Worm (Caenorhabditis elegans): ENCODE results near the gene C08B6.8.

C08B6.8 gene

ce11 chrV:10174632-10175075 is 40.2 kb downstream of the C08B6.8 start (continued):
- peak; percentile 68 for TF ChIP-seq dsc-1 (tag; optimal IDR thresholded peaks at IDR 0.05)
- TF ChIP-seq unc-130 (tag; optimal IDR thresholded peaks at IDR 0.05) = no peak
- no peak for TF ChIP-seq skn-1 (tag; optimal IDR thresholded peaks at IDR 0.05)
- peak; percentile 56 to 78 for TF ChIP-seq lsy-2 (tag; optimal IDR thresholded peaks at IDR 0.05)
- TF ChIP-seq nhr-19 (GFP tag; conservative IDR thresholded peaks at IDR 0.05) = peak; percentile 46
- peak; percentile 94 for TF ChIP-seq unc-86 (tag; optimal IDR thresholded peaks at IDR 0.05)
- peak; percentile 90 for TF ChIP-seq nhr-71 (tag; optimal IDR thresholded peaks at IDR 0.05)
- TF ChIP-seq dpl-1 (GFP tag; optimal IDR thresholded peaks at IDR 0.05) = no peak
- TF ChIP-seq nhr-47 (tag; optimal IDR thresholded peaks at IDR 0.05) = peak; percentile 87
- TF ChIP-seq ceh-90 (tag; optimal IDR thresholded peaks at IDR 0.05) = no peak
- TF ChIP-seq jun-1 (tag; optimal IDR thresholded peaks at IDR 0.05) = peak; percentile 41
- TF ChIP-seq lir-3 (tag; optimal IDR thresholded peaks at IDR 0.05; ENCODE audit: poor library complexity) = no peak
- TF ChIP-seq snpc-4 (tag; optimal IDR thresholded peaks at IDR 0.05) = peak; percentile 45
- TF ChIP-seq ets-5 (GFP tag; IDR thresholded peaks at IDR 0.05) = no peak
- no peak for TF ChIP-seq rnt-1 (tag; optimal IDR thresholded peaks at IDR 0.05)
- peak; percentile 76 for TF ChIP-seq ztf-4 (tag; optimal IDR thresholded peaks at IDR 0.05)
- TF ChIP-seq tlp-1 (tag; optimal IDR thresholded peaks at IDR 0.05) = no peak
- TF ChIP-seq nhr-237 (tag; optimal IDR thresholded peaks at IDR 0.05) = peak; percentile 24
- no peak for TF ChIP-seq efl-3 (GFP tag; optimal IDR thresholded peaks at IDR 0.05)
- TF ChIP-seq F16B12.6 (tag; optimal IDR thresholded peaks at IDR 0.05) = no peak
- TF ChIP-seq swsn-7 (tag; optimal IDR thresholded peaks at IDR 0.05) = peak; percentile 85
- TF ChIP-seq egl-27 (tag; optimal IDR thresholded peaks at IDR 0.05) = peak in 1 of 2 experiments; percentile 27
- TF ChIP-seq aha-1 (tag; optimal IDR thresholded peaks at IDR 0.05) = no peak
- TF ChIP-seq fkh-8 (tag; optimal IDR thresholded peaks at IDR 0.05) = peak; percentile 98
- TF ChIP-seq nhr-28 (tag; optimal IDR thresholded peaks at IDR 0.05) = no peak
- TF ChIP-seq alr-1 (tag; optimal IDR thresholded peaks at IDR 0.05; ENCODE audit: borderline replicate concordance) = no peak
- TF ChIP-seq lin-39 (tag; optimal IDR thresholded peaks at IDR 0.05) = no peak
- TF ChIP-seq hpl-2 (GFP tag; optimal IDR thresholded peaks at IDR 0.05) = no peak
- no peak for TF ChIP-seq zip-4 (GFP tag; optimal IDR thresholded peaks at IDR 0.05)
- TF ChIP-seq lin-14 (GFP tag; optimal IDR thresholded peaks at IDR 0.05) = peak; percentile 97
- peak; percentile 78 for TF ChIP-seq pax-3 (tag; optimal IDR thresholded peaks at IDR 0.05)
- TF ChIP-seq aly-2 (tag; optimal IDR thresholded peaks at IDR 0.05) = no peak
- peak in 1 of 2 experiments; percentile 62 for TF ChIP-seq lin-35 (GFP tag; optimal IDR thresholded peaks at IDR 0.05)
- no peak for TF ChIP-seq unc-98 (GFP tag; IDR thresholded peaks at IDR 0.05)
- peak; percentile 9; the same call in 1 of the 2 replicates for TF ChIP-seq mab-9 (GFP tag; IDR thresholded peaks at IDR 0.05)
- peak; percentile 44 to 53 for TF ChIP-seq efl-1 (optimal IDR thresholded peaks at IDR 0.05)
- peak in 1 of 2 experiments; percentile 19 for TF ChIP-seq efl-1 (GFP tag; optimal IDR thresholded peaks at IDR 0.05 in 1 of 2)
- TF ChIP-seq nhr-84 (tag; optimal IDR thresholded peaks at IDR 0.05) = no peak
- peak; percentile 20 for TF ChIP-seq nhr-20 (tag; optimal IDR thresholded peaks at IDR 0.05)
- TF ChIP-seq sup-37 (GFP tag; optimal IDR thresholded peaks at IDR 0.05) = no peak
- TF ChIP-seq tbx-2 (tag; optimal IDR thresholded peaks at IDR 0.05) = peak; percentile 82
- TF ChIP-seq fkh-4 (tag; optimal IDR thresholded peaks at IDR 0.05; ENCODE audit: borderline replicate concordance) = no peak
- no peak for TF ChIP-seq C04F5.9 (tag; optimal IDR thresholded peaks at IDR 0.05)
- no peak for TF ChIP-seq grh-1 (GFP tag; IDR thresholded peaks at IDR 0.05)
- TF ChIP-seq ama-1 (optimal IDR thresholded peaks at IDR 0.05) = no peak
- no peak for TF ChIP-seq nhr-85 (tag)

Measured in whole organism, L1 larva.